Worm (Caenorhabditis elegans): ENCODE measurements around the gene elof-1.
A peak's percentile ranks its signal among the peaks of the same experiment; 100 is the strongest.

elof-1 gene

DNA sequence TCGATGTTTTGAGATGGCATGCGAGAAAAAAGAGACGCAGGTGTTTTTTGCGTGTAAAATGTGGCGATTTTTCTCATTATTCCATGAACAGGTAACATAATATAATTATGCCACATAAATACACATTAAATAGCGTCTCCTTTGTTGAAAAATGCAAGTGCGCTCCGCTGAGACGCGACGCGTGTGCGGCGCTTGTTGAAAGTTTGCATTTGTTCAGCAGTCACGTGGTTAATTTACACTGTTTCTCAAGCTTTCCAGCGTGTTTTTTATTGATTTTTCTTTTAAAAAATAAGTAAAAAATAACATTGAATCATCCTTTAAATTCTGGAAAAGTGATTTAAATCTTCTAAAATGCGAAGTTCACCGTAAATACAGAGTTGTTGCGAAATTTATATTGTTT is 50.1 kb downstream of the elof-1 start:
- TF ChIP-seq nhr-6 (tag; optimal IDR thresholded peaks at IDR 0.05), result peak; percentile 85
- TF ChIP-seq hif-1 (tag; optimal IDR thresholded peaks at IDR 0.05), result peak in 1 of 2 experiments; percentile 82
- peak; percentile 77 for TF ChIP-seq hmg-1.1 (GFP tag; IDR thresholded peaks at IDR 0.05)
- TF ChIP-seq lin-29 (GFP tag; IDR thresholded peaks at IDR 0.05), result no peak
- peak; percentile 86 for TF ChIP-seq nhr-28 (tag; optimal IDR thresholded peaks at IDR 0.05)
- TF ChIP-seq mdt-29 (GFP tag; IDR thresholded peaks at IDR 0.05), result no peak
- TF ChIP-seq mxl-3 (GFP tag; optimal IDR thresholded peaks at IDR 0.05), result peak; percentile 87
- no peak for TF ChIP-seq zfp-3 (GFP tag; conservative IDR thresholded peaks at IDR 0.05)
- no peak for TF ChIP-seq saeg-2 (GFP tag; IDR thresholded peaks at IDR 0.05)
- no peak for TF ChIP-seq mxl-2 (GFP tag; conservative IDR thresholded peaks at IDR 0.05)
- TF ChIP-seq nhr-111 (GFP tag; optimal IDR thresholded peaks at IDR 0.05), result no peak
- TF ChIP-seq madf-9 (GFP tag; conservative IDR thresholded peaks at IDR 0.05), result 0 out of 2 replicates have a peak, but pooled peaks have one; percentile 40
- TF ChIP-seq hlh-30 (tag; optimal IDR thresholded peaks at IDR 0.05; ENCODE audit: insufficient read depth), result peak; percentile 99
- peak; percentile 65 for TF ChIP-seq lin-13 (GFP tag; optimal IDR thresholded peaks at IDR 0.05)
- peak; percentile 61 for TF ChIP-seq F37D6.2 (tag; optimal IDR thresholded peaks at IDR 0.05)
- peak; percentile 99 for TF ChIP-seq nhr-77 (tag; optimal IDR thresholded peaks at IDR 0.05)
- TF ChIP-seq rbr-2 (tag; optimal IDR thresholded peaks at IDR 0.05), result peak; percentile 77
- TF ChIP-seq unc-62 (GFP tag; optimal IDR thresholded peaks at IDR 0.05 in 1 of 2), result no peak
- no peak for TF ChIP-seq unc-62 (tag; optimal IDR thresholded peaks at IDR 0.05)
- peak; percentile 3 for TF ChIP-seq nhr-25 (tag; optimal IDR thresholded peaks at IDR 0.05; ENCODE audit: borderline replicate concordance, insufficient read depth)
- peak; percentile 51 for TF ChIP-seq lin-15B (tag; optimal IDR thresholded peaks at IDR 0.05)
- no peak for TF ChIP-seq ceh-82 (tag; optimal IDR thresholded peaks at IDR 0.05)
- TF ChIP-seq dmd-9 (GFP tag; IDR thresholded peaks at IDR 0.05), result no peak
- TF ChIP-seq ceh-62 (tag; optimal IDR thresholded peaks at IDR 0.05), result no peak
- TF ChIP-seq lin-38 (GFP tag; IDR thresholded peaks at IDR 0.05), result peak; percentile 96
- TF ChIP-seq ZK546.5 (tag; optimal IDR thresholded peaks at IDR 0.05), result no peak
- TF ChIP-seq Y75B8A.6 (GFP tag; IDR thresholded peaks at IDR 0.05), result no peak
- TF ChIP-seq snpc-1.2 (GFP tag; IDR thresholded peaks at IDR 0.05), result no peak
- TF ChIP-seq mep-1 (tag; optimal IDR thresholded peaks at IDR 0.05), result peak; percentile 91
- TF ChIP-seq cey-2 (tag; optimal IDR thresholded peaks at IDR 0.05; ENCODE audit: borderline replicate concordance, insufficient read depth), result no peak
- TF ChIP-seq spr-3 (GFP tag; optimal IDR thresholded peaks at IDR 0.05), result no peak
- TF ChIP-seq Y105C5A.15 (GFP tag; IDR thresholded peaks at IDR 0.05), result no peak
- peak; percentile 99 for TF ChIP-seq mes-2 (tag; optimal IDR thresholded peaks at IDR 0.05; ENCODE audit: poor library complexity, severe bottlenecking)
- TF ChIP-seq lsy-2 (tag; optimal IDR thresholded peaks at IDR 0.05), result peak; percentile 47 to 94
- TF ChIP-seq ceh-28 (tag; optimal IDR thresholded peaks at IDR 0.05), result peak; percentile 19
- peak in 1 of 2 experiments; percentile 38 for TF ChIP-seq daf-16 (GFP tag; optimal IDR thresholded peaks at IDR 0.05)
- peak; percentile 79 for TF ChIP-seq daf-16 (tag; optimal IDR thresholded peaks at IDR 0.05)
- no peak for TF ChIP-seq ceh-32 (tag; optimal IDR thresholded peaks at IDR 0.05; ENCODE audit: poor library complexity)
- TF ChIP-seq ztf-11 (tag; optimal IDR thresholded peaks at IDR 0.05), result no peak
- TF ChIP-seq T26A8.4 (GFP tag; IDR thresholded peaks at IDR 0.05), result peak; percentile 50
- no peak for TF ChIP-seq lin-39 (tag; optimal IDR thresholded peaks at IDR 0.05)
- no peak for TF ChIP-seq ceh-20 (GFP tag; IDR thresholded peaks at IDR 0.05)
- peak; percentile 55 for TF ChIP-seq ces-1 (GFP tag; optimal IDR thresholded peaks at IDR 0.05)
- peak; percentile 54; the same call in 1 of the 2 replicates for TF ChIP-seq nhr-42 (GFP tag; IDR thresholded peaks at IDR 0.05)
- no peak for TF ChIP-seq tag-97 (GFP tag; IDR thresholded peaks at IDR 0.05)
- TF ChIP-seq hlh-11 (tag; optimal IDR thresholded peaks at IDR 0.05), result peak; percentile 82
- TF ChIP-seq lin-1 (GFP tag; IDR thresholded peaks at IDR 0.05), result no peak
- peak; percentile 93 for TF ChIP-seq dve-1 (tag; optimal IDR thresholded peaks at IDR 0.05; ENCODE audit: insufficient read depth)
- peak; percentile 56 for TF ChIP-seq nhr-102 (tag; optimal IDR thresholded peaks at IDR 0.05)
- TF ChIP-seq gei-8 (GFP tag; optimal IDR thresholded peaks at IDR 0.05), result no peak
- peak; percentile 48 for TF ChIP-seq fkh-10 (GFP tag; optimal IDR thresholded peaks at IDR 0.05)

All from whole organism, L4 larva.